Worm (Caenorhabditis elegans): ENCODE measurements around the gene F56D6.8.

Gene F56D6.8

ce11 chrIV:3847489-3847888 lies 46.7 kb downstream of the F56D6.8 start:
- TF ChIP-seq lsy-2 (tag; optimal IDR thresholded peaks at IDR 0.05): no peak
- no peak for TF ChIP-seq ceh-44 (GFP tag; IDR thresholded peaks at IDR 0.05)
- TF ChIP-seq nhr-41 (GFP tag; IDR thresholded peaks at IDR 0.05): no peak
- TF ChIP-seq ztf-7 (tag; optimal IDR thresholded peaks at IDR 0.05): no peak
- TF ChIP-seq jun-1 (tag; optimal IDR thresholded peaks at IDR 0.05): no peak
- no peak for TF ChIP-seq unc-39 (tag; optimal IDR thresholded peaks at IDR 0.05)
- TF ChIP-seq skn-1 (tag; optimal IDR thresholded peaks at IDR 0.05): no peak
- TF ChIP-seq F26F4.8 (GFP tag; conservative IDR thresholded peaks at IDR 0.05): no peak
- no peak for TF ChIP-seq nhr-77 (tag; optimal IDR thresholded peaks at IDR 0.05)
- no peak for TF ChIP-seq ceh-20 (GFP tag; IDR thresholded peaks at IDR 0.05)
- TF ChIP-seq hmg-1.1 (GFP tag; IDR thresholded peaks at IDR 0.05): no peak
- no peak for TF ChIP-seq mdt-29 (GFP tag; IDR thresholded peaks at IDR 0.05)
- TF ChIP-seq F37D6.2 (tag; optimal IDR thresholded peaks at IDR 0.05): no peak

- no peak for TF ChIP-seq ctbp-1 (GFP tag; IDR thresholded peaks at IDR 0.05)
- no peak for TF ChIP-seq lir-3 (tag; optimal IDR thresholded peaks at IDR 0.05)
- TF ChIP-seq ceh-62 (tag; optimal IDR thresholded peaks at IDR 0.05): no peak
- no peak for TF ChIP-seq aha-1 (tag)
- TF ChIP-seq madf-9 (GFP tag; conservative IDR thresholded peaks at IDR 0.05): no peak
- TF ChIP-seq nhr-76 (tag; optimal IDR thresholded peaks at IDR 0.05): no peak
- no peak for TF ChIP-seq nhr-111 (GFP tag; optimal IDR thresholded peaks at IDR 0.05)
- TF ChIP-seq Y105C5A.15 (GFP tag; IDR thresholded peaks at IDR 0.05): no peak
- TF ChIP-seq tag-97 (GFP tag; IDR thresholded peaks at IDR 0.05): no peak
- no peak for TF ChIP-seq Y75B8A.6 (GFP tag; IDR thresholded peaks at IDR 0.05)
- TF ChIP-seq php-3 (GFP tag; IDR thresholded peaks at IDR 0.05): no peak
- no peak for TF ChIP-seq T26A8.4 (GFP tag; IDR thresholded peaks at IDR 0.05)
- no peak for TF ChIP-seq set-16 (GFP tag; IDR thresholded peaks at IDR 0.05)
- no peak for TF ChIP-seq pqm-1 (tag; optimal IDR thresholded peaks at IDR 0.05)
- TF ChIP-seq lin-13 (GFP tag; optimal IDR thresholded peaks at IDR 0.05): no peak
Measured at ce11 chrIV:3844584-3844983, 49.6 kb downstream of the F56D6.8 start.

Measured in whole organism, L4 larva.